Fruit fly (Drosophila melanogaster): ENCODE measurements around the gene CG5646.

dm6 chr3R:27579422-27579821 lies 18.3 kb upstream of the CG5646 start:
- no peak for TF ChIP-seq CG13204 (GFP tag; optimal IDR thresholded peaks at IDR 0.05)
- TF ChIP-seq CG9948 (tag; optimal IDR thresholded peaks at IDR 0.05), result no peak
- no peak for TF ChIP-seq EcR (GFP tag; optimal IDR thresholded peaks at IDR 0.05)
- no peak for TF ChIP-seq CG8159 (tag; optimal IDR thresholded peaks at IDR 0.05)
- TF ChIP-seq CG12605 (GFP tag; IDR thresholded peaks at IDR 0.05), result no peak

Measured in whole organism, pupa.